Worm (Caenorhabditis elegans) whole organism, L2 larva: Measurements from ENCODE around the gene Y17G7B.18.
A peak's percentile ranks its signal among the peaks of the same experiment; 100 is the strongest.

ENCODE experiments used
- C34F6.9 ChIP-seq: fragments of 150-350 bp; optimal IDR thresholded peaks from 2 replicates; lab custom pipeline; 2014; ENCODE audit warnings: missing biosample characterization, missing genetic modification characterization
- F13H6.1 ChIP-seq: sonication (generic microtip); optimal IDR thresholded peaks from 2 replicates; lab custom pipeline; 2016; ENCODE audit warnings: missing genetic modification characterization, missing compliant biosample characterization
- R02D3.7 ChIP-seq: fragments of 150-350 bp; optimal IDR thresholded peaks from 2 replicates; lab custom pipeline; 2014; ENCODE audit warnings: missing biosample characterization, missing genetic modification characterization
- Y55F3AM.14 ChIP-seq: fragments of 200-800 bp; sonication (Bioruptor generic); optimal IDR thresholded peaks from 2 replicates; lab custom pipeline; 2018; ENCODE audit warnings: mild to moderate bottlenecking, missing genetic modification characterization, missing compliant biosample characterization
- alr-1 ChIP-seq: fragments of 150-350 bp; optimal IDR thresholded peaks from 2 replicates; lab custom pipeline; 2014; ENCODE audit warnings: missing biosample characterization, missing genetic modification characterization
- aly-2 ChIP-seq: fragments of 150-350 bp; optimal IDR thresholded peaks from 2 replicates; lab custom pipeline; 2014; ENCODE audit warnings: missing biosample characterization, missing genetic modification characterization
- ama-1 ChIP-seq: fragments of 150-350 bp; optimal IDR thresholded peaks from 2 replicates; lab custom pipeline; 2018; ENCODE audit warnings: inconsistent platforms
- blmp-1 ChIP-seq: sonication (generic microtip); optimal IDR thresholded peaks from 2 replicates; lab custom pipeline; 2017; ENCODE audit warnings: missing genetic modification characterization, mild to moderate bottlenecking, missing compliant biosample characterization, antibody characterized with exemption, moderate library complexity; ENCODE audit not compliant: insufficient read depth
- ceh-16 ChIP-seq: fragments of 150-350 bp; optimal IDR thresholded peaks from 2 replicates; lab custom pipeline; 2014; ENCODE audit warnings: missing biosample characterization, missing genetic modification characterization
- ceh-82 ChIP-seq: fragments of 150-350 bp; optimal IDR thresholded peaks from 2 replicates; lab custom pipeline; 2014; ENCODE audit warnings: missing biosample characterization, missing genetic modification characterization
- crh-2 ChIP-seq: sonication (generic microtip); optimal IDR thresholded peaks from 2 replicates; lab custom pipeline; 2017; ENCODE audit warnings: missing biosample characterization, missing genetic modification characterization
- dmd-4 ChIP-seq: sonication (generic microtip); optimal IDR thresholded peaks from 2 replicates; lab custom pipeline; 2017; ENCODE audit warnings: missing biosample characterization, missing genetic modification characterization
- fos-1 ChIP-seq: fragments of 150-350 bp; optimal IDR thresholded peaks from 2 replicates; lab custom pipeline; 2014; ENCODE audit warnings: missing biosample characterization, missing genetic modification characterization
- gmeb-1 ChIP-seq: fragments of 150-350 bp; optimal IDR thresholded peaks from 2 replicates; lab custom pipeline; 2014; ENCODE audit warnings: missing biosample characterization, missing genetic modification characterization
- lin-11 ChIP-seq: fragments of 150-350 bp; sonication (generic microtip); optimal IDR thresholded peaks from 2 replicates; lab custom pipeline; 2014; ENCODE audit warnings: missing biosample characterization, missing genetic modification characterization, inconsistent platforms, mixed read lengths
- lin-13 ChIP-seq: fragments of 150-350 bp; optimal IDR thresholded peaks from 2 replicates; lab custom pipeline; 2014; ENCODE audit warnings: missing biosample characterization, missing genetic modification reagents, missing genetic modification characterization
- lin-39 ChIP-seq: fragments of 150-350 bp; optimal IDR thresholded peaks from 2 replicates; lab custom pipeline; 2014; ENCODE audit warnings: missing biosample characterization, missing genetic modification reagents, missing genetic modification characterization
- mab-5 ChIP-seq: fragments of 150-350 bp; optimal IDR thresholded peaks from 2 replicates; lab custom pipeline; 2014; ENCODE audit warnings: missing biosample characterization, missing genetic modification characterization
- mbf-1 ChIP-seq: sonication (generic microtip); optimal IDR thresholded peaks from 2 replicates; lab custom pipeline; 2017; ENCODE audit warnings: missing biosample characterization, missing genetic modification characterization
- nhr-10 ChIP-seq: sonication (generic microtip); optimal IDR thresholded peaks from 2 replicates; lab custom pipeline; 2017; ENCODE audit warnings: missing biosample characterization, missing genetic modification characterization
- nhr-11 ChIP-seq: fragments of 150-350 bp; optimal IDR thresholded peaks from 2 replicates; lab custom pipeline; 2014; ENCODE audit warnings: missing biosample characterization, missing genetic modification characterization
- nhr-12 ChIP-seq: fragments of 150-350 bp; optimal IDR thresholded peaks from 2 replicates; lab custom pipeline; 2014; ENCODE audit warnings: missing biosample characterization, missing genetic modification characterization
- nhr-129 ChIP-seq: fragments of 150-350 bp; optimal IDR thresholded peaks from 2 replicates; lab custom pipeline; 2014; ENCODE audit warnings: missing biosample characterization, missing genetic modification characterization
- nhr-21 ChIP-seq: fragments of 150-350 bp; optimal IDR thresholded peaks from 2 replicates; lab custom pipeline; 2014; ENCODE audit warnings: missing biosample characterization, missing genetic modification characterization
- nhr-23 ChIP-seq: fragments of 150-350 bp; optimal IDR thresholded peaks from 2 replicates; lab custom pipeline; 2014; ENCODE audit warnings: missing biosample characterization, missing genetic modification reagents, missing genetic modification characterization
- nhr-25 ChIP-seq: fragments of 150-350 bp; sonication (generic microtip); optimal IDR thresholded peaks from 3 replicates; lab custom pipeline; 2014; ENCODE audit warnings: missing biosample characterization, missing genetic modification characterization
- nhr-6 ChIP-seq: fragments of 150-350 bp; optimal IDR thresholded peaks from 2 replicates; lab custom pipeline; 2014; ENCODE audit warnings: missing biosample characterization, missing genetic modification characterization
- nhr-77 ChIP-seq: fragments of 150-350 bp; optimal IDR thresholded peaks from 2 replicates; lab custom pipeline; 2014; ENCODE audit warnings: missing biosample characterization, missing genetic modification characterization
- peb-1 ChIP-seq: fragments of 150-350 bp; optimal IDR thresholded peaks from 2 replicates; lab custom pipeline; 2014; ENCODE audit warnings: missing biosample characterization, missing genetic modification characterization
- sem-4 ChIP-seq: fragments of 150-350 bp; optimal IDR thresholded peaks from 2 replicates; lab custom pipeline; 2014; ENCODE audit warnings: missing biosample characterization, missing genetic modification reagents, missing genetic modification characterization
- skn-1 ChIP-seq: sonication (generic microtip); optimal IDR thresholded peaks from 2 replicates; lab custom pipeline; 2017; ENCODE audit warnings: missing biosample characterization, missing genetic modification characterization
- sma-3 ChIP-seq: sonication (generic microtip); optimal IDR thresholded peaks from 2 replicates; lab custom pipeline; 2016; ENCODE audit warnings: missing genetic modification reagents, missing genetic modification characterization, missing compliant biosample characterization
- sma-9 ChIP-seq, 2 experiments: fragments of 150-350 bp in 1 of 2; sonication (generic microtip) in 1 of 2; optimal IDR thresholded peaks; 2 replicates each; lab custom pipeline; 2014 to 2016; ENCODE audit warnings: missing genetic modification characterization in 2 of 2, mild to moderate bottlenecking in 1 of 2, missing biosample characterization in 1 of 2, missing compliant biosample characterization in 1 of 2, missing genetic modification reagents in 1 of 2, moderate library complexity in 1 of 2
- snpc-4 ChIP-seq: fragments of 150-350 bp; optimal IDR thresholded peaks from 2 replicates; lab custom pipeline; 2014; ENCODE audit warnings: missing biosample characterization, missing genetic modification characterization
- unc-39 ChIP-seq: fragments of 150-350 bp; optimal IDR thresholded peaks from 2 replicates; lab custom pipeline; 2014; ENCODE audit warnings: missing biosample characterization, missing genetic modification characterization
- unc-55 ChIP-seq: fragments of 150-350 bp; sonication (generic microtip); optimal IDR thresholded peaks from 3 replicates; lab custom pipeline; 2014; ENCODE audit warnings: missing biosample characterization, missing genetic modification reagents, missing genetic modification characterization
- unc-62 ChIP-seq: fragments of 150-350 bp; optimal IDR thresholded peaks from 2 replicates; lab custom pipeline; 2014; ENCODE audit warnings: missing biosample characterization, missing genetic modification reagents, missing genetic modification characterization
- zag-1 ChIP-seq: fragments of 150-350 bp; optimal IDR thresholded peaks from 2 replicates; lab custom pipeline; 2014; ENCODE audit warnings: missing biosample characterization, missing genetic modification characterization
- ztf-1 ChIP-seq: fragments of 200-800 bp; sonication (Bioruptor generic); conservative IDR thresholded peaks from 2 replicates; pipeline ENCODE4 v1.3.6; 2022; ENCODE audit warnings: missing genetic modification characterization, missing compliant biosample characterization
- ztf-11 ChIP-seq: sonication (generic microtip); optimal IDR thresholded peaks from 2 replicates; lab custom pipeline; 2017; ENCODE audit warnings: missing biosample characterization, missing genetic modification characterization
- ztf-4 ChIP-seq: fragments of 150-350 bp; optimal IDR thresholded peaks from 2 replicates; lab custom pipeline; 2014; ENCODE audit warnings: missing biosample characterization, missing genetic modification characterization

Gene Y17G7B.18

DNA sequence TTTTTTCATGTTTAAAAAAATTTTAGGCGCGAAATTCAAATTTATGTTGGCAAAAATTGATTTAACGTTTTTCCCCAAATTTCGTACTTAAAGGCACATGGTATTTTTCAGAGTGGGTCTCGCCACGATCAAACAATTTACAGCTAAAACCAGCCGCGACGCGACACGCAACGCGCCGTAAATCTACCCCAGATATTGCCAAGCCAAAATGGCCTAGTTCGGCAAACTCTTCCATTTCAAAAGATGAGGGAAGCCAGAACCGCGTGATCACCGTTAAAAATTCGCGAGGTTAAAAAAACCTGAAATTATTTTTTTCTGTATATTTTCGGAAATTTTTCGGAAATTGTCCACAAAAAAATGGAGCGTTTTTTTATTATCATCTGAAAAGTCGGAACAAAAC lies 47.8 kb downstream of the Y17G7B.18 start:
- TF ChIP-seq nhr-25 (peak; percentile 56), C34F6.9 (tag; lab: Kevin White, UChicago) (no peak), nhr-21 (tag; lab: Kevin White, UChicago) (peak; percentile 6), sma-9 (GFP tag; optimal IDR thresholded peaks at IDR 0.05; lab: Kevin White, UChicago) (no peak), sma-9 (tag; optimal IDR thresholded peaks at IDR 0.05; lab: Kevin White, UChicago) (no peak)

ce11 chrII:12058298-12058697 lies 49.4 kb downstream of the Y17G7B.18 start:
- TF ChIP-seq unc-39 (tag; lab: Kevin White, UChicago) (no peak), sma-3 (GFP tag; lab: Kevin White, UChicago) (peak; percentile 18), ama-1 (lab: Kevin White, UChicago) (peak; percentile 34)

DNA sequence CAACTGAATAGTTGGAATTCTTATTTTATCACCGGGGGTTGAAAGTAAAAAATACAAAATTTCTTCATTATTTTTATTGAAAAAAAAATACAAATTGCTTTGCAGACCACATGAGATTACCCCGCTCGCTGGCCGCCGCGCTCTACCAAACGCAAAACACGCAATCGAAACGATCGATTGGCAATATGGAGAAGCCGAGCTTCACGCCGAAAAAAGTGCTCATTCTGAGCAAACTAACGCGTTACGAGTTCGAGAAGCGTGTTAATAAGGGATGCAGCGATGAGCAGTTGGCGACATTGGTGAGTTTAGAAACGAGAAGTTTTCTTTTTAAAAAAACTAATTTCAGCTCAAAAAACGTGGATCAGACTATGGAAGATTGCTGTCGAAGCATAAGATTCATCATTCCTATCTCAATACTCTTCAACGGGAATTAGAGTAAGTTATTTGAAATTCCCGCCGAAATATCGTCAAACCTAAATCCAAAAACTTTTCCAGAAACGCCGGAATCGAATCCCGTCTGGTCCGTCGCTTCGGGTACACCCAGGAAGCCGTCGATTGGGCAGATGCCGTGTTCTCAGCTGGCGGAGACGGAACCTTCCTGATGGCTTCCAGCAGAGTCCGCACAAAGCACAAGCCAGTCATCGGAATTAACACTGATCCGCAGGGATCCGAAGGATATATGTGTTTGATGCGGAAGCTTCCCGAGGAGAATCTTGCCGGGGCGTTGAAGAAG lies 52.1 kb downstream of the Y17G7B.18 start:
- TF ChIP-seq skn-1 (tag; lab: Kevin White, UChicago) (no peak), lin-13 (peak; percentile 5)

DNA sequence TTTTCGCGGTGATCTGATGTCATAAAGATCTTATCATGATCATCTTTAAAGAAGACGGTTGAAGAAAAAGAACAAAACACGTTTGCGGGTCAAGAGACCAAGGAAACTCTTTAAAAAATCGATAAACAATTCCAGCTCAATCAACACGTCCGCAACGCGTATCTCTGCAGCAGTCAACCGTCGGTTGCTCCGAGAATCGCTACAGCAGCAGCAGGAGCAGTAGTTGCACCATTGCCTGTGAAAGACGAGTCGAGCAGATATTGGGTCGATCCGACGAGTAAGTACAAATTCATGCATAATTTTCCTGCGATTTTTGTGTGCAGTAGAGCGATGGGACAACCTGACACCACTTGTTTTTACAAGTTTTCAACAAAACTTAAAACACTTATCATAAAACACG lies 53.1 kb downstream of the Y17G7B.18 start:
- TF ChIP-seq nhr-25 (peak; percentile 14), ama-1 (lab: Kevin White, UChicago) (peak; percentile 50), mbf-1 (tag; lab: Kevin White, UChicago) (no peak), unc-62 (GFP tag; lab: Kevin White, UChicago) (no peak)

ce11 chrII:12054150-12054549 lies 53.5 kb downstream of the Y17G7B.18 start:
- peak; percentile 76 for TF ChIP-seq ama-1 (lab: Kevin White, UChicago)
- TF ChIP-seq ztf-1: no peak
- no peak for TF ChIP-seq sma-9 (GFP tag; optimal IDR thresholded peaks at IDR 0.05; lab: Kevin White, UChicago)
- TF ChIP-seq sma-9 (tag; optimal IDR thresholded peaks at IDR 0.05; lab: Kevin White, UChicago): no peak
- TF ChIP-seq F13H6.1 (tag; lab: Kevin White, UChicago): no peak

- TF ChIP-seq nhr-10 (tag; lab: Kevin White, UChicago) (no peak), blmp-1 (tag; lab: Kevin White, UChicago) (no peak), mab-5 (tag; lab: Kevin White, UChicago) (no peak), nhr-23 (no peak), snpc-4 (no peak), ztf-4 (tag; lab: Kevin White, UChicago) (no peak), alr-1 (tag; lab: Kevin White, UChicago) (no peak), unc-62 (GFP tag; lab: Kevin White, UChicago) (no peak), Y55F3AM.14 (GFP tag; lab: Kevin White, UChicago) (no peak), sma-9 (GFP tag; optimal IDR thresholded peaks at IDR 0.05; lab: Kevin White, UChicago) (peak; percentile 8), sma-9 (tag; optimal IDR thresholded peaks at IDR 0.05; lab: Kevin White, UChicago) (no peak), ztf-11 (tag; lab: Kevin White, UChicago) (no peak), mbf-1 (tag; lab: Kevin White, UChicago) (no peak), dmd-4 (tag; lab: Kevin White, UChicago) (no peak), peb-1 (tag; lab: Kevin White, UChicago) (no peak), nhr-6 (tag; lab: Kevin White, UChicago) (no peak), gmeb-1 (tag; lab: Kevin White, UChicago) (no peak), nhr-25 (peak; percentile 15), lin-13 (no peak), nhr-12 (no peak), ztf-1 (no peak), R02D3.7 (no peak), ceh-16 (tag; lab: Kevin White, UChicago) (no peak), zag-1 (tag; lab: Kevin White, UChicago) (no peak), nhr-129 (tag; lab: Kevin White, UChicago) (peak; percentile 49), lin-39 (no peak), fos-1 (tag; lab: Kevin White, UChicago) (no peak), aly-2 (tag; lab: Kevin White, UChicago) (no peak), nhr-11 (tag; lab: Kevin White, UChicago) (no peak), crh-2 (tag; lab: Kevin White, UChicago) (no peak), nhr-77 (tag; lab: Kevin White, UChicago) (no peak), ama-1 (lab: Kevin White, UChicago) (peak; percentile 45), C34F6.9 (tag; lab: Kevin White, UChicago) (no peak), ceh-82 (tag; lab: Kevin White, UChicago) (no peak), unc-39 (tag; lab: Kevin White, UChicago) (no peak), nhr-21 (tag; lab: Kevin White, UChicago) (peak; percentile 70), unc-55 (GFP tag; lab: Kevin White, UChicago) (no peak), sem-4 (tag; lab: Kevin White, UChicago) (no peak), lin-11 (tag; lab: Kevin White, UChicago) (no peak)
Measured at ce11 chrII:12053486-12053885, 54.2 kb downstream of the Y17G7B.18 start.
